Worm (Caenorhabditis elegans) whole organism, midembryonic: Measurements from ENCODE around the gene his-69.

ENCODE experiments used
- T22C8.4 ChIP-seq: fragments of 200-800 bp; sonication (Bioruptor generic); IDR thresholded peaks from 2 replicates; pipeline ENCODE4 v1.3.6; 2022; ENCODE audit warnings: missing genetic modification characterization, missing compliant biosample characterization
- cog-1 ChIP-seq: sonication (generic microtip); optimal IDR thresholded peaks from 2 replicates; lab custom pipeline; 2016; ENCODE audit warnings: missing genetic modification characterization, missing compliant biosample characterization
- flt-1 ChIP-seq: fragments of 200-800 bp; sonication (Bioruptor generic); IDR thresholded peaks from 2 replicates; pipeline ENCODE4 v1.3.6; 2022; ENCODE audit warnings: missing genetic modification characterization, missing compliant biosample characterization
- klf-2 ChIP-seq: fragments of 200-800 bp; sonication (Bioruptor generic); conservative IDR thresholded peaks from 2 replicates; pipeline ENCODE4 v1.3.6; 2022; ENCODE audit warnings: missing genetic modification reagents, missing genetic modification characterization, missing compliant biosample characterization
- med-1 ChIP-seq: sonication (generic microtip); optimal IDR thresholded peaks from 2 replicates; lab custom pipeline; 2017; ENCODE audit warnings: missing genetic modification characterization, mild to moderate bottlenecking, missing compliant biosample characterization, antibody characterized with exemption, missing genetic modification reagents; ENCODE audit not compliant: insufficient read depth
- ref-1 ChIP-seq: fragments of 200-800 bp; sonication (Bioruptor generic); conservative IDR thresholded peaks from 2 replicates; pipeline ENCODE4 v1.3.6; 2022; ENCODE audit warnings: missing genetic modification reagents, missing genetic modification characterization, missing compliant biosample characterization
- tab-1 ChIP-seq: fragments of 200-800 bp; sonication (Bioruptor generic); IDR thresholded peaks from 2 replicates; pipeline ENCODE4 v1.3.6; 2022; ENCODE audit warnings: missing genetic modification characterization, missing compliant biosample characterization
- ztf-23 ChIP-seq: fragments of 200-800 bp; sonication (Bioruptor generic); IDR thresholded peaks from 2 replicates; pipeline ENCODE4 v1.3.6; 2022; ENCODE audit warnings: missing genetic modification reagents, missing genetic modification characterization, missing compliant biosample characterization
- ztf-29 ChIP-seq: fragments of 200-800 bp; sonication (Bioruptor generic); IDR thresholded peaks from 2 replicates; pipeline ENCODE4 v1.3.6; 2022; ENCODE audit warnings: missing genetic modification reagents, missing genetic modification characterization, missing compliant biosample characterization

DNA sequence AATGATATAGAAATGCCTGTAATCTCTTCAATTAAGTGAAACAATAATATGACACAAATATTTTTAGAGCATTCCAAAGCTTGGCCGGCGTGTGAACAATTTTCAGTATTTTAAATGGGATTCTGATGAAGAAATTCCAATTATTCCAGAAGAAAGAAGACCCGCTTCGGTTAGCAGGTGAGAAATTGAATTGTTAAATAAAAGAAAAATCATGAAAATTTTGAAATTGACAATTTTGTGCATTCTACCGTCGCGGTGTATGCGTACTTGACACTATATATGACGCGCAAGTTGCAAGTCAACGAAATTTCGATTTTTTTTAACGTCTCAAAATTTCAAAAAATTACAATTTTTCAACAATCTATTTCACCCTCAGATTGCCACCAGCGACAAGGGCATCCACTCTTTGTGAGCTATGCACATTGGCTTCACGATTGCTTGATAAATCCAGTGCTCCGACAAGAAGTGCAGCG, 37.9 kb upstream of the his-69 start:
- TF ChIP-seq ztf-23 (GFP tag; lab: Robert Waterston, UW): no peak
- TF ChIP-seq flt-1 (GFP tag; lab: Robert Waterston, UW): no peak
- TF ChIP-seq ztf-29 (GFP tag; lab: Robert Waterston, UW): no peak
- TF ChIP-seq med-1 (GFP tag; lab: Kevin White, UChicago): no peak
- no peak for TF ChIP-seq T22C8.4 (GFP tag; lab: Robert Waterston, UW)
- TF ChIP-seq ref-1: no peak
- TF ChIP-seq tab-1 (GFP tag; lab: Robert Waterston, UW): no peak
- TF ChIP-seq klf-2 (GFP tag; lab: Robert Waterston, UW): no peak
- no peak for TF ChIP-seq cog-1
